Fruit fly (Drosophila melanogaster) whole organism, embryonic: Measurements from ENCODE around the gene Alg2.

ENCODE experiments used
- Abd-B ChIP-seq: fragments of 200-800 bp; sonication (Bioruptor generic); optimal IDR thresholded peaks from 2 replicates; lab custom pipeline; 2018; ENCODE audit warnings: missing biosample characterization, mild to moderate bottlenecking, missing genetic modification characterization, moderate library complexity
- Atf3 ChIP-seq: fragments of 200-800 bp; sonication (Bioruptor generic); optimal IDR thresholded peaks from 3 replicates; lab custom pipeline; 2016; ENCODE audit warnings: missing biosample characterization, missing genetic modification characterization
- CG10209 ChIP-seq: fragments of 200-800 bp; sonication (Bioruptor generic); optimal IDR thresholded peaks from 3 replicates; lab custom pipeline; 2017; ENCODE audit warnings: missing biosample characterization, mild to moderate bottlenecking, missing genetic modification characterization, missing genetic modification reagents
- CG12299 ChIP-seq: fragments of 200-800 bp; sonication (Bioruptor generic); optimal IDR thresholded peaks from 2 replicates; lab custom pipeline; 2018; ENCODE audit warnings: missing biosample characterization, mild to moderate bottlenecking, missing genetic modification characterization
- CG12391 ChIP-seq: fragments of 200-800 bp; sonication (Bioruptor generic); optimal IDR thresholded peaks from 3 replicates; lab custom pipeline; 2018; ENCODE audit warnings: missing biosample characterization, mild to moderate bottlenecking, missing genetic modification characterization, moderate library complexity
- CG12942 ChIP-seq: fragments of 200-800 bp; sonication (Bioruptor generic); optimal IDR thresholded peaks from 3 replicates; lab custom pipeline; 2016; ENCODE audit warnings: missing biosample characterization, missing genetic modification characterization
- CG14014 ChIP-seq: fragments of 200-800 bp; sonication (Bioruptor generic); IDR thresholded peaks from 2 replicates; pipeline ENCODE4 v1.3.6; 2022; ENCODE audit warnings: missing biosample characterization, missing genetic modification characterization
- CG14441 ChIP-seq: fragments of 200-800 bp; sonication (Bioruptor generic); IDR thresholded peaks from 2 replicates; pipeline ENCODE4 v1.3.6; 2022; ENCODE audit warnings: missing biosample characterization, missing genetic modification characterization
- CG14860 ChIP-seq: fragments of 200-800 bp; sonication (Bioruptor generic); IDR thresholded peaks from 3 replicates; pipeline ENCODE4 v1.3.6; 2022; ENCODE audit warnings: missing biosample characterization, missing genetic modification characterization; ENCODE audit not compliant: partially characterized antibody
- CG17186 ChIP-seq: fragments of 200-800 bp; sonication (Bioruptor generic); optimal IDR thresholded peaks from 3 replicates; lab custom pipeline; 2017; ENCODE audit warnings: missing biosample characterization, missing genetic modification reagents, missing genetic modification characterization
- CG17829 ChIP-seq: fragments of 200-800 bp; optimal IDR thresholded peaks from 2 replicates; lab custom pipeline; 2019; ENCODE audit warnings: missing biosample characterization, mild to moderate bottlenecking, missing genetic modification characterization, moderate library complexity
- CG1792 ChIP-seq: fragments of 200-800 bp; sonication (Bioruptor generic); optimal IDR thresholded peaks from 2 replicates; lab custom pipeline; 2016; ENCODE audit warnings: missing biosample characterization, missing genetic modification characterization
- CG2202 ChIP-seq: fragments of 200-800 bp; sonication (Bioruptor generic); optimal IDR thresholded peaks from 2 replicates; lab custom pipeline; 2018; ENCODE audit warnings: missing biosample characterization, mild to moderate bottlenecking, missing genetic modification characterization
- CG3281 ChIP-seq: fragments of 200-800 bp; sonication (Bioruptor generic); optimal IDR thresholded peaks from 3 replicates; lab custom pipeline; 2017; ENCODE audit warnings: missing biosample characterization, mild to moderate bottlenecking, missing genetic modification characterization
- CG3407 ChIP-seq: fragments of 200-800 bp; sonication (Bioruptor generic); optimal IDR thresholded peaks from 2 replicates; lab custom pipeline; 2018; ENCODE audit warnings: missing biosample characterization, mild to moderate bottlenecking, missing genetic modification characterization
- CG42726 ChIP-seq: fragments of 200-800 bp; sonication (Bioruptor generic); IDR thresholded peaks from 2 replicates; pipeline ENCODE4 v1.3.6; 2022; ENCODE audit warnings: missing biosample characterization, missing genetic modification characterization; ENCODE audit not compliant: partially characterized antibody
- CG6175 ChIP-seq: fragments of 200-800 bp; sonication (Bioruptor generic); IDR thresholded peaks from 3 replicates; pipeline ENCODE4 v1.3.6; 2022; ENCODE audit warnings: missing biosample characterization, missing genetic modification characterization
- CG6854 ChIP-seq: fragments of 200-800 bp; sonication (Bioruptor generic); optimal IDR thresholded peaks from 3 replicates; lab custom pipeline; 2017; ENCODE audit warnings: missing biosample characterization, mild to moderate bottlenecking, missing genetic modification characterization
- CG7556 ChIP-seq: fragments of 200-800 bp; sonication (Bioruptor generic); optimal IDR thresholded peaks from 2 replicates; lab custom pipeline; 2017; ENCODE audit warnings: missing biosample characterization, mild to moderate bottlenecking, missing genetic modification characterization
- CG7987 ChIP-seq: fragments of 200-800 bp; sonication (Bioruptor generic); optimal IDR thresholded peaks from 2 replicates; lab custom pipeline; 2018; ENCODE audit warnings: missing biosample characterization, mild to moderate bottlenecking, missing genetic modification characterization, moderate library complexity
- CG8478 ChIP-seq: fragments of >200 bp; optimal IDR thresholded peaks from 2 replicates; lab custom pipeline; 2018
- Fer3 ChIP-seq: fragments of 200-800 bp; sonication (Bioruptor generic); optimal IDR thresholded peaks from 2 replicates; lab custom pipeline; 2018; ENCODE audit warnings: missing biosample characterization, mild to moderate bottlenecking, missing genetic modification characterization, moderate library complexity
- Hand ChIP-seq: fragments of 200-800 bp; sonication (Bioruptor generic); optimal IDR thresholded peaks from 2 replicates; lab custom pipeline; 2017; ENCODE audit warnings: mild to moderate bottlenecking, missing biosample characterization, missing genetic modification reagents, missing genetic modification characterization
- Hey ChIP-seq: fragments of 200-800 bp; sonication (Bioruptor generic); optimal IDR thresholded peaks from 3 replicates; lab custom pipeline; 2018; ENCODE audit warnings: missing biosample characterization, mild to moderate bottlenecking, missing genetic modification characterization
- Mrtf ChIP-seq: fragments of 200-800 bp; sonication (Bioruptor generic); IDR thresholded peaks from 3 replicates; pipeline ENCODE4 v1.3.6; 2022; ENCODE audit warnings: missing biosample characterization, missing genetic modification characterization
- NC2α ChIP-seq: fragments of 200-800 bp; sonication (Bioruptor generic); optimal IDR thresholded peaks from 2 replicates; lab custom pipeline; 2016; ENCODE audit warnings: missing biosample characterization, missing genetic modification characterization
- NC2β ChIP-seq: fragments of 200-800 bp; sonication (Bioruptor generic); optimal IDR thresholded peaks from 2 replicates; lab custom pipeline; 2016; ENCODE audit warnings: missing biosample characterization, missing genetic modification characterization
- Ravus ChIP-seq: fragments of 200-800 bp; sonication (Bioruptor generic); IDR thresholded peaks from 2 replicates; pipeline ENCODE4 v1.3.6; 2022; ENCODE audit warnings: missing biosample characterization, missing genetic modification characterization
- Sry-δ ChIP-seq: fragments of 200-800 bp; sonication (Bioruptor generic); optimal IDR thresholded peaks from 2 replicates; lab custom pipeline; 2016; ENCODE audit warnings: missing biosample characterization, missing genetic modification characterization
- aop ChIP-seq: fragments of 200-800 bp; sonication (Bioruptor generic); IDR thresholded peaks from 2 replicates; pipeline ENCODE4 v1.3.6; 2022; ENCODE audit warnings: missing biosample characterization, missing genetic modification characterization
- ci ChIP-seq: fragments of 200-800 bp; sonication (Bioruptor generic); IDR thresholded peaks from 3 replicates; pipeline ENCODE4 v1.3.6; 2022; ENCODE audit warnings: missing biosample characterization, missing genetic modification characterization
- exex ChIP-seq: fragments of 200-800 bp; sonication (Bioruptor generic); optimal IDR thresholded peaks from 4 replicates; lab custom pipeline; 2018; ENCODE audit warnings: missing biosample characterization, mild to moderate bottlenecking, missing genetic modification characterization, moderate library complexity
- grau ChIP-seq: fragments of 200-800 bp; optimal IDR thresholded peaks from 3 replicates; lab custom pipeline; 2019; ENCODE audit warnings: missing biosample characterization, mild to moderate bottlenecking, missing genetic modification characterization, moderate library complexity
- hkb ChIP-seq, 2 experiments: fragments of 200-800 bp in 1 of 2; fragments of >200 bp in 1 of 2; sonication (Bioruptor generic) in 1 of 2; IDR thresholded peaks in 1 of 2; optimal IDR thresholded peaks in 1 of 2; 2 replicates each; pipeline versions ENCODE4 v1.3.6 to Lab custom; 2017 to 2022; ENCODE audit warnings: missing biosample characterization in 1 of 2, missing genetic modification characterization in 1 of 2
- kah ChIP-seq: fragments of 200-800 bp; sonication (Bioruptor generic); optimal IDR thresholded peaks from 2 replicates; lab custom pipeline; 2018; ENCODE audit warnings: missing biosample characterization, mild to moderate bottlenecking, missing genetic modification characterization
- kay ChIP-seq: fragments of 200-800 bp; sonication (Bioruptor generic); optimal IDR thresholded peaks from 2 replicates; lab custom pipeline; 2016; ENCODE audit warnings: missing biosample characterization, missing genetic modification characterization
- kni ChIP-seq: fragments of 200-800 bp; sonication (Bioruptor generic); optimal IDR thresholded peaks from 3 replicates; lab custom pipeline; 2017; ENCODE audit warnings: mild to moderate bottlenecking, missing biosample characterization, missing genetic modification reagents, missing genetic modification characterization
- lab ChIP-seq: fragments of 200-800 bp; sonication (Bioruptor generic); optimal IDR thresholded peaks from 3 replicates; lab custom pipeline; 2017; ENCODE audit warnings: missing biosample characterization, missing genetic modification characterization, mild to moderate bottlenecking, moderate library complexity, missing genetic modification reagents
- mld ChIP-seq: fragments of 200-800 bp; sonication (Bioruptor generic); IDR thresholded peaks from 3 replicates; pipeline ENCODE4 v1.3.6; 2022; ENCODE audit warnings: missing biosample characterization, missing genetic modification characterization; ENCODE audit not compliant: partially characterized antibody
- otp ChIP-seq: fragments of 200-800 bp; sonication (Bioruptor generic); IDR thresholded peaks from 3 replicates; pipeline ENCODE4, ENCODE4 v1.3.6; 2022; ENCODE audit warnings: missing biosample characterization, missing genetic modification characterization
- prd ChIP-seq, 3 experiments: fragments of >200 bp in 2 of 3; fragments of 200-800 bp in 1 of 3; sonication (Bioruptor generic) in 1 of 3; optimal IDR thresholded peaks in 2 of 3; IDR thresholded peaks in 1 of 3; 2 replicates in 2 of 3; 3 replicates in 1 of 3; pipeline versions ENCODE4 v1.3.6 to Lab custom; 2017 to 2022; ENCODE audit warnings: missing biosample characterization in 1 of 3, missing genetic modification characterization in 1 of 3
- repo ChIP-seq: fragments of 200-800 bp; sonication (Bioruptor generic); optimal IDR thresholded peaks from 2 replicates; lab custom pipeline; 2016; ENCODE audit warnings: missing biosample characterization, missing genetic modification characterization
- row ChIP-seq: fragments of 200-800 bp; sonication (Bioruptor generic); IDR thresholded peaks from 3 replicates; pipeline ENCODE4 v1.3.6; 2022; ENCODE audit warnings: missing biosample characterization, missing genetic modification characterization
- seq ChIP-seq: fragments of 200-800 bp; sonication (Bioruptor generic); IDR thresholded peaks from 2 replicates; pipeline ENCODE4 v1.3.6; 2022; ENCODE audit warnings: missing biosample characterization, missing genetic modification characterization
- so ChIP-seq: fragments of 200-800 bp; sonication (Bioruptor generic); IDR thresholded peaks from 3 replicates; pipeline ENCODE4 v1.3.6; 2022; ENCODE audit warnings: missing biosample characterization, missing genetic modification characterization
- sug ChIP-seq: fragments of 200-800 bp; optimal IDR thresholded peaks from 2 replicates; lab custom pipeline; 2019; ENCODE audit warnings: missing biosample characterization, mild to moderate bottlenecking, missing genetic modification characterization, moderate library complexity
- tap ChIP-seq: fragments of 200-800 bp; optimal IDR thresholded peaks from 3 replicates; lab custom pipeline; 2019; ENCODE audit warnings: missing biosample characterization, mild to moderate bottlenecking, missing genetic modification characterization, moderate library complexity
- tio ChIP-seq: fragments of 200-800 bp; sonication (Bioruptor generic); optimal IDR thresholded peaks from 2 replicates; lab custom pipeline; 2017; ENCODE audit warnings: missing biosample characterization, missing genetic modification characterization, inconsistent platforms
- twi ChIP-seq: fragments of 200-800 bp; optimal IDR thresholded peaks from 2 replicates; lab custom pipeline; 2019; ENCODE audit warnings: missing biosample characterization, mild to moderate bottlenecking, missing genetic modification characterization, moderate library complexity
- vnd ChIP-seq: fragments of 200-800 bp; sonication (Bioruptor generic); IDR thresholded peaks from 3 replicates; pipeline ENCODE4 v1.3.6; 2022; ENCODE audit warnings: missing biosample characterization, missing genetic modification characterization; ENCODE audit not compliant: partially characterized antibody

The Alg2 gene

dm6 chr3L:3194059-3194458, 50.5 kb downstream of the Alg2 start (continued):
- peak; percentile 82 for TF ChIP-seq Ravus (GFP tag; lab: Robert Waterston, UW)
- TF ChIP-seq CG7987 (GFP tag; lab: Kevin White, UChicago), result peak; percentile 89
- peak; percentile 91 for TF ChIP-seq grau (tag; lab: Kevin White, UChicago)
- peak; percentile 97 for TF ChIP-seq ci (GFP tag; lab: Robert Waterston, UW)
- no peak for TF ChIP-seq CG42726 (GFP tag; lab: Robert Waterston, UW)
- no peak for TF ChIP-seq CG14860 (GFP tag; lab: Robert Waterston, UW)
- TF ChIP-seq CG1792 (GFP tag; lab: Kevin White, UChicago), result peak; percentile 50
- peak; percentile 86 for TF ChIP-seq Mrtf (GFP tag; lab: Robert Waterston, UW)
- peak; percentile 93 for TF ChIP-seq so (GFP tag; lab: Robert Waterston, UW)
- peak; percentile 47 for TF ChIP-seq CG17186
- peak; percentile 82 for TF ChIP-seq CG6175 (GFP tag; lab: Robert Waterston, UW)
- TF ChIP-seq Hey (tag; lab: Kevin White, UChicago), result no peak
- TF ChIP-seq CG17829, result peak; percentile 95
- peak; percentile 95 for TF ChIP-seq row
- peak; percentile 5 for TF ChIP-seq Sry-δ
- no peak for TF ChIP-seq vnd (GFP tag; lab: Robert Waterston, UW)
- TF ChIP-seq prd (optimal IDR thresholded peaks at IDR 0.05; lab: Kevin White, UChicago), result no peak
- TF ChIP-seq prd (GFP tag; IDR thresholded peaks at IDR 0.05; lab: Robert Waterston, UW), result peak; percentile 97
- TF ChIP-seq kay, result peak; percentile 80
- peak; percentile 77 for TF ChIP-seq twi (tag; lab: Kevin White, UChicago)
- TF ChIP-seq CG12299 (tag; lab: Kevin White, UChicago), result peak; percentile 93
- peak; percentile 94 for TF ChIP-seq CG14441
- TF ChIP-seq CG2202 (tag; lab: Kevin White, UChicago), result peak; percentile 87
- TF ChIP-seq CG14014 (GFP tag; lab: Robert Waterston, UW), result peak; percentile 94
- peak; percentile 43 for TF ChIP-seq NC2β
- TF ChIP-seq NC2α (GFP tag; lab: Kevin White, UChicago), result no peak
- TF ChIP-seq aop, result peak; percentile 59; the same call in 1 of the 2 replicates
- peak; percentile 92 for TF ChIP-seq CG7556
- TF ChIP-seq kah (GFP tag; lab: Kevin White, UChicago), result peak; percentile 88
- TF ChIP-seq CG12391, result peak; percentile 95
- peak; percentile 4 for TF ChIP-seq kni
- TF ChIP-seq Fer3 (tag; lab: Kevin White, UChicago), result peak; percentile 96
- TF ChIP-seq CG12942 (GFP tag; lab: Kevin White, UChicago), result peak; percentile 80
- TF ChIP-seq seq (GFP tag; lab: Robert Waterston, UW), result peak; percentile 95
- peak; percentile 92 for TF ChIP-seq tap
- peak; percentile 80 for TF ChIP-seq CG3407 (GFP tag; lab: Kevin White, UChicago)
- peak; percentile 93 for TF ChIP-seq CG3281
- TF ChIP-seq sug (tag; lab: Kevin White, UChicago), result peak; percentile 75
- TF ChIP-seq Abd-B, result peak; percentile 88
- TF ChIP-seq otp (GFP tag; lab: Robert Waterston, UW), result peak; percentile 92; the same call in 2 of the 3 replicates
- peak; percentile 92 for TF ChIP-seq CG10209 (GFP tag; lab: Kevin White, UChicago)
- no peak for TF ChIP-seq mld
- no peak for TF ChIP-seq hkb (optimal IDR thresholded peaks at IDR 0.05; lab: Kevin White, UChicago)
- TF ChIP-seq hkb (GFP tag; IDR thresholded peaks at IDR 0.05; lab: Robert Waterston, UW), result peak; percentile 97
- TF ChIP-seq Hand (GFP tag; lab: Kevin White, UChicago), result peak; percentile 90
- TF ChIP-seq tio (GFP tag; lab: Kevin White, UChicago), result peak; percentile 88
- TF ChIP-seq Atf3 (GFP tag; lab: Kevin White, UChicago), result peak; percentile 4
- TF ChIP-seq lab (GFP tag; lab: Kevin White, UChicago), result peak; percentile 97
- peak; percentile 48 for TF ChIP-seq repo (GFP tag; lab: Kevin White, UChicago)
- no peak for TF ChIP-seq CG8478 (lab: Kevin White, UChicago)
- TF ChIP-seq exex, result peak; percentile 58
- peak; percentile 88 for TF ChIP-seq CG6854 (GFP tag; lab: Kevin White, UChicago)
